Worm (Caenorhabditis elegans) whole organism, late embryonic: ENCODE results near the gene kcnl-3.

Experiments
- C08G9.2 ChIP-seq: sonication (generic microtip); optimal IDR thresholded peaks from 2 replicates; lab custom pipeline; 2016; ENCODE audit warnings: mild to moderate bottlenecking, missing genetic modification characterization, moderate library complexity, missing compliant biosample characterization
- F13H6.1 ChIP-seq: sonication (generic microtip); optimal IDR thresholded peaks from 2 replicates; lab custom pipeline; 2016; ENCODE audit warnings: missing genetic modification characterization, missing compliant biosample characterization
- K02D7.2 ChIP-seq: sonication (generic microtip); optimal IDR thresholded peaks from 2 replicates; lab custom pipeline; 2017; ENCODE audit warnings: mild to moderate bottlenecking, missing genetic modification characterization, missing compliant biosample characterization
- K09A11.1 ChIP-seq: sonication (generic microtip); optimal IDR thresholded peaks from 2 replicates; lab custom pipeline; 2017; ENCODE audit warnings: antibody characterized with exemption, mild to moderate bottlenecking, missing genetic modification characterization, missing compliant biosample characterization; ENCODE audit not compliant: insufficient read depth
- T23F11.4 ChIP-seq: fragments of 200-800 bp; sonication (Bioruptor generic); optimal IDR thresholded peaks from 2 replicates; lab custom pipeline; 2018; ENCODE audit warnings: mild to moderate bottlenecking, missing genetic modification characterization, missing compliant biosample characterization
- ceh-14 ChIP-seq: sonication (generic microtip); optimal IDR thresholded peaks from 2 replicates; lab custom pipeline; 2016; ENCODE audit warnings: missing genotype, missing genetic modification characterization, missing compliant biosample characterization
- ceh-19 ChIP-seq: fragments of 200-800 bp; sonication (Bioruptor generic); optimal IDR thresholded peaks from 2 replicates; lab custom pipeline; 2018; ENCODE audit warnings: mild to moderate bottlenecking, missing genetic modification characterization, missing compliant biosample characterization
- ceh-2 ChIP-seq: sonication (generic microtip); optimal IDR thresholded peaks from 2 replicates; lab custom pipeline; 2016; ENCODE audit warnings: missing genotype, missing genetic modification characterization, missing compliant biosample characterization
- ceh-24 ChIP-seq: sonication (generic microtip); optimal IDR thresholded peaks from 2 replicates; lab custom pipeline; 2016; ENCODE audit warnings: mild to moderate bottlenecking, missing genetic modification characterization, missing compliant biosample characterization
- ceh-31 ChIP-seq: sonication (generic microtip); optimal IDR thresholded peaks from 2 replicates; lab custom pipeline; 2016; ENCODE audit warnings: missing genetic modification characterization, missing compliant biosample characterization
- ceh-34 ChIP-seq: sonication (generic microtip); optimal IDR thresholded peaks from 2 replicates; lab custom pipeline; 2016; ENCODE audit warnings: mild to moderate bottlenecking, missing genetic modification characterization, missing compliant biosample characterization
- ceh-45 ChIP-seq: fragments of 200-800 bp; sonication (Bioruptor generic); IDR thresholded peaks from 2 replicates; pipeline ENCODE4 v1.3.6; 2022; ENCODE audit warnings: missing genetic modification reagents, missing genetic modification characterization, missing compliant biosample characterization
- ceh-48 ChIP-seq: sonication (generic microtip); optimal IDR thresholded peaks from 2 replicates; lab custom pipeline; 2016; ENCODE audit warnings: missing genetic modification characterization, inconsistent platforms, missing compliant biosample characterization
- ceh-6 ChIP-seq: fragments of 200-800 bp; sonication (Bioruptor generic); optimal IDR thresholded peaks from 2 replicates; lab custom pipeline; 2018; ENCODE audit warnings: mild to moderate bottlenecking, missing genetic modification characterization, missing compliant biosample characterization
- ceh-9 ChIP-seq: sonication (generic microtip); optimal IDR thresholded peaks from 2 replicates; lab custom pipeline; 2016; ENCODE audit warnings: mild to moderate bottlenecking, missing genetic modification characterization, inconsistent platforms, missing compliant biosample characterization
- dmd-4 ChIP-seq: sonication (generic microtip); optimal IDR thresholded peaks from 2 replicates; lab custom pipeline; 2016; ENCODE audit warnings: borderline replicate concordance, missing genetic modification characterization, missing compliant biosample characterization
- dve-1 ChIP-seq: sonication (generic microtip); optimal IDR thresholded peaks from 2 replicates; lab custom pipeline; 2017; ENCODE audit warnings: antibody characterized with exemption, mild to moderate bottlenecking, missing genetic modification characterization, missing compliant biosample characterization
- eyg-1 ChIP-seq: sonication (generic microtip); optimal IDR thresholded peaks from 2 replicates; lab custom pipeline; 2016; ENCODE audit warnings: missing genotype, missing genetic modification characterization, missing compliant biosample characterization
- hlh-30 ChIP-seq: sonication (generic microtip); optimal IDR thresholded peaks from 2 replicates; lab custom pipeline; 2017; ENCODE audit warnings: antibody characterized with exemption, missing genetic modification characterization, missing compliant biosample characterization; ENCODE audit not compliant: insufficient read depth
- hlh-6 ChIP-seq: sonication (generic microtip); optimal IDR thresholded peaks from 2 replicates; lab custom pipeline; 2016; ENCODE audit warnings: missing genotype, missing genetic modification characterization, missing compliant biosample characterization
- lim-6 ChIP-seq: sonication (generic microtip); optimal IDR thresholded peaks from 2 replicates; lab custom pipeline; 2016; ENCODE audit warnings: missing genetic modification characterization, missing compliant biosample characterization
- madf-2 ChIP-seq: sonication (generic microtip); optimal IDR thresholded peaks from 2 replicates; lab custom pipeline; 2017; ENCODE audit warnings: missing genetic modification characterization, missing compliant biosample characterization
- nfya-1 ChIP-seq: sonication (generic microtip); optimal IDR thresholded peaks from 2 replicates; lab custom pipeline; 2017; ENCODE audit warnings: missing genetic modification characterization, mild to moderate bottlenecking, missing compliant biosample characterization, antibody characterized with exemption, moderate library complexity
- nhr-11 ChIP-seq: fragments of 150-350 bp; optimal IDR thresholded peaks from 2 replicates; lab custom pipeline; 2014; ENCODE audit warnings: missing biosample characterization, missing genetic modification characterization
- npax-4 ChIP-seq: sonication (generic microtip); optimal IDR thresholded peaks from 2 replicates; lab custom pipeline; 2016; ENCODE audit warnings: missing genetic modification characterization, missing compliant biosample characterization
- odd-2 ChIP-seq: sonication (generic microtip); optimal IDR thresholded peaks from 2 replicates; lab custom pipeline; 2017; ENCODE audit warnings: antibody characterized with exemption, mild to moderate bottlenecking, missing genetic modification characterization, missing compliant biosample characterization
- pat-9 ChIP-seq: fragments of 200-800 bp; sonication (Bioruptor generic); optimal IDR thresholded peaks from 2 replicates; lab custom pipeline; 2018; ENCODE audit warnings: mild to moderate bottlenecking, missing genetic modification characterization, moderate library complexity, missing compliant biosample characterization
- pax-1 ChIP-seq: fragments of 150-350 bp; optimal IDR thresholded peaks from 2 replicates; lab custom pipeline; 2014; ENCODE audit warnings: missing biosample characterization, missing genetic modification characterization
- pha-2 ChIP-seq: sonication (generic microtip); optimal IDR thresholded peaks from 2 replicates; lab custom pipeline; 2017; ENCODE audit warnings: mild to moderate bottlenecking, missing genetic modification characterization, missing compliant biosample characterization
- pha-4 ChIP-seq: fragments of 150-350 bp; optimal IDR thresholded peaks from 2 replicates; lab custom pipeline; 2018; ENCODE audit warnings: missing biosample characterization, missing genetic modification reagents, missing genetic modification characterization
- pros-1 ChIP-seq: fragments of 150-350 bp; optimal IDR thresholded peaks from 2 replicates; lab custom pipeline; 2014; ENCODE audit warnings: missing biosample characterization, missing genetic modification reagents, missing genetic modification characterization
- ref-2 ChIP-seq: sonication (generic microtip); optimal IDR thresholded peaks from 2 replicates; lab custom pipeline; 2016; ENCODE audit warnings: missing genetic modification characterization, missing compliant biosample characterization
- sdc-2 ChIP-seq: sonication (generic microtip); optimal IDR thresholded peaks from 2 replicates; lab custom pipeline; 2016; ENCODE audit warnings: missing genotype, missing genetic modification characterization, missing compliant biosample characterization
- sox-2 ChIP-seq: fragments of 200-800 bp; sonication (Bioruptor generic); IDR thresholded peaks from 2 replicates; pipeline ENCODE4 v1.3.6; 2022; ENCODE audit warnings: missing genetic modification reagents, missing genetic modification characterization, missing compliant biosample characterization
- sox-4 ChIP-seq: sonication (generic microtip); optimal IDR thresholded peaks from 2 replicates; lab custom pipeline; 2017; ENCODE audit warnings: mild to moderate bottlenecking, missing genetic modification characterization, inconsistent platforms, missing compliant biosample characterization
- tbx-2 ChIP-seq: sonication (generic microtip); optimal IDR thresholded peaks from 2 replicates; lab custom pipeline; 2016; ENCODE audit warnings: missing genetic modification characterization, missing compliant biosample characterization
- tbx-7 ChIP-seq: sonication (generic microtip); optimal IDR thresholded peaks from 2 replicates; lab custom pipeline; 2016; ENCODE audit warnings: missing genotype, missing genetic modification characterization, missing compliant biosample characterization
- unc-3 ChIP-seq, 2 experiments: fragments of 200-800 bp in 1 of 2; sonication (Bioruptor generic) in 1 of 2; sonication (generic microtip) in 1 of 2; conservative IDR thresholded peaks in 1 of 2; optimal IDR thresholded peaks in 1 of 2; 2 replicates each; pipeline versions ENCODE4 v1.3.6 to Lab custom; 2016 to 2022; ENCODE audit warnings: missing compliant biosample characterization in 2 of 2, missing genetic modification characterization in 2 of 2, missing genetic modification reagents in 1 of 2
- unc-42 ChIP-seq: sonication (generic microtip); optimal IDR thresholded peaks from 2 replicates; lab custom pipeline; 2016; ENCODE audit warnings: missing genotype, missing genetic modification characterization, missing compliant biosample characterization
- unc-86 ChIP-seq: sonication (generic microtip); optimal IDR thresholded peaks from 2 replicates; lab custom pipeline; 2016; ENCODE audit warnings: missing genetic modification characterization, missing compliant biosample characterization

The kcnl-3 gene

ce11 chrX:5347856-5348255 lies 38.8 kb upstream of the kcnl-3 start:
- TF ChIP-seq nhr-11 (no peak), ceh-48 (tag; lab: Kevin White, UChicago) (no peak), ceh-31 (no peak), unc-86 (tag; lab: Kevin White, UChicago) (no peak), eyg-1 (tag; lab: Kevin White, UChicago) (no peak), ceh-24 (tag; lab: Kevin White, UChicago) (no peak), hlh-6 (tag; lab: Kevin White, UChicago) (no peak), pax-1 (tag; lab: Kevin White, UChicago) (no peak), sox-2 (GFP tag; lab: Robert Waterston, UW) (no peak), pat-9 (no peak), K09A11.1 (no peak), lim-6 (tag; lab: Kevin White, UChicago) (no peak), ceh-45 (no peak), unc-42 (no peak), pha-2 (tag; lab: Kevin White, UChicago) (no peak), ceh-2 (tag; lab: Kevin White, UChicago) (no peak), odd-2 (tag; lab: Kevin White, UChicago) (no peak), sox-4 (tag; lab: Kevin White, UChicago) (no peak), tbx-7 (tag; lab: Kevin White, UChicago) (no peak), sdc-2 (tag; lab: Kevin White, UChicago) (no peak)
- TF ChIP-seq, all 69 proteins: peak for 0

- TF ChIP-seq ceh-6 (GFP tag; lab: Kevin White, UChicago) (no peak), unc-3 (GFP tag; conservative IDR thresholded peaks at IDR 0.05; lab: Robert Waterston, UW) (no peak), unc-3 (tag; optimal IDR thresholded peaks at IDR 0.05; lab: Kevin White, UChicago) (no peak), ceh-34 (no peak), pha-2 (tag; lab: Kevin White, UChicago) (no peak), hlh-30 (tag; lab: Kevin White, UChicago) (no peak), tbx-7 (tag; lab: Kevin White, UChicago) (no peak), madf-2 (no peak), pha-4 (tag; lab: Kevin White, UChicago) (no peak), npax-4 (no peak), dve-1 (tag; lab: Kevin White, UChicago) (no peak), pax-1 (tag; lab: Kevin White, UChicago) (no peak), tbx-2 (tag; lab: Kevin White, UChicago) (no peak), nfya-1 (tag; lab: Kevin White, UChicago) (no peak)
Measured at ce11 chrX:5348529-5349148, 38.0 kb upstream of the kcnl-3 start, which contains the start of gene syx-3. TSS of gene syx-3 (plus strand) at chrX:5349098.

ce11 chrX:5354022-5354876 lies 32.4 kb upstream of the kcnl-3 start, which contains the start of gene pfn-2:
TSS of gene pfn-2 (minus strand) at chrX:5354072.
- no peak for TF ChIP-seq T23F11.4 (GFP tag; lab: Kevin White, UChicago)
- peak; percentile 62 for TF ChIP-seq ceh-31
- TF ChIP-seq sdc-2 (tag; lab: Kevin White, UChicago), result peak; percentile 27
- TF ChIP-seq sox-4 (tag; lab: Kevin White, UChicago), result peak; percentile 20
- peak; percentile 52 for TF ChIP-seq C08G9.2 (tag; lab: Kevin White, UChicago)
- TF ChIP-seq pros-1 (tag; lab: Kevin White, UChicago), result no peak
- TF ChIP-seq ceh-19, result peak; percentile 66
- no peak for TF ChIP-seq ref-2 (tag; lab: Kevin White, UChicago)
- peak; percentile 48 for TF ChIP-seq ceh-6 (GFP tag; lab: Kevin White, UChicago)
- peak; percentile 18 for TF ChIP-seq ceh-9 (tag; lab: Kevin White, UChicago)
- TF ChIP-seq ceh-34, result peak; percentile 68
- TF ChIP-seq ceh-2 (tag; lab: Kevin White, UChicago), result peak; percentile 50
- TF ChIP-seq F13H6.1, result peak; percentile 32
- TF ChIP-seq nfya-1 (tag; lab: Kevin White, UChicago), result peak; percentile 10
- peak; percentile 20 for TF ChIP-seq tbx-2 (tag; lab: Kevin White, UChicago)
- TF ChIP-seq hlh-6 (tag; lab: Kevin White, UChicago), result peak; percentile 9
- TF ChIP-seq dmd-4 (tag; lab: Kevin White, UChicago), result peak; percentile 18
- peak; percentile 45 for TF ChIP-seq pat-9
- TF ChIP-seq ceh-14 (tag; lab: Kevin White, UChicago), result peak; percentile 38
- no peak for TF ChIP-seq K02D7.2
- TF ChIP-seq, all 69 proteins: peak for 16
